Fruit fly (Drosophila melanogaster): ENCODE results near the gene Dus3.

DNA sequence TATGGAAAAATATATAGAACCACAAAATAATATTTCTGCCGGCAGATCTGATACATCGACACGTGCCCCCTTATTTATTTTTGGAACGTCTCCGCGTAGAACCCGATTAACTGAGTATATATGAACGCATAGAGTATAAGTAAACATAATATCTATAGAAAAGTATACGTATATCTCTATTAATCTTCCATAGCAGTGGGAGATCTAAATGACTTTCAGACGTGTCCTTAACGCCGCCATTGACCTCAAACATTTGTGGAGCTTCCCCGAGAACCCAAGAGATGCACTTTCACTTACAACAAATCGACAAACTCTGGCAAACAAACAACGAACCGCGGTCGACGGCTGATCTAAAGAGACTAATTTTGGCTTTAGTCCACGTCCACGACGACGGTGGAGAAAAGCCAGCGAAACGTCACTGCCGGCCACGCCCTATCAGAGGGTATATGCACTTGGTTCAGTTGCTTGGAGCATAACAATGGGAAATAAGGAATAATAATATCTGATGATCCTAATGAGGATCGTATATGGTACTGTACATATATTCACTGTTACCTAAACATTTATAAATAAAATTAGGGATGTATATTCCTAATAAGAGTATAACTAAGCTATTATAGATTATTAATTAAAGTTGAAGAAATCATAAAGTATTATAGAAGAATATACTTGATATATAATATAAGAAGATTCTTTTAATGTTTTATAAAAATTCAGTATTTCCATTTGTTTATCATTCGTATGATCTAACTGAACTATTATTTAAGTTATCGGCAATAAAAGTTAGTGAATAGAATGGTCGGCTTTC is 5.3 kb downstream of the Dus3 start, which contains the start of gene fbp:
- TF ChIP-seq Hnf4 (GFP tag; optimal IDR thresholded peaks at IDR 0.05) (peak; percentile 31), fru (GFP tag; optimal IDR thresholded peaks at IDR 0.05) (peak; percentile 27), tai (GFP tag; optimal IDR thresholded peaks at IDR 0.05) (no peak), usp (GFP tag; optimal IDR thresholded peaks at IDR 0.05) (no peak), HLH106 (tag; optimal IDR thresholded peaks at IDR 0.05) (peak; percentile 72), woc (GFP tag; optimal IDR thresholded peaks at IDR 0.05) (peak; percentile 53), CG9705 (GFP tag; optimal IDR thresholded peaks at IDR 0.05) (no peak), dmrt93B (GFP tag; optimal IDR thresholded peaks at IDR 0.05) (peak; percentile 74)

All from whole organism, wandering third instar larva.